Worm (Caenorhabditis elegans): ENCODE results near the gene C01G12.16.

The C01G12.16 gene

DNA sequence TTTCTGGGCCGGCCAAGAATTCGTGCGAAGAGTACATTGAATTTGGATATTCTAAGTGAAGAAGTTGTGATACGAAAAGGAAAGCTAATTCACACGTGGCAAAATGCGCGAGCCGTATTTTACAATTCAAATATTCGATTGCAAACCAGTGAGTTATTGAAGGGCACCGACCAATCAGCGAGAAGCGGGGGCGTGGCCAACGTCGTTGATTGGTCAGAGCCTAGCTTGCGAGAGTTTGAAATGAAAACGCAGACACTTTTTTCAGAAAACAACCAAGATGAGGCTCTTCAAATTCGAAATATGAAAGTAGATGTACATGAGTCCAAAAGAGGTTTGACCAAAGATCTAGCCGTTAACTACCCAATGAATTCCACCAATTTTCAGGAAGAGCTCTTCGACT, 49.6 kb downstream of the C01G12.16 start:
- no peak for TF ChIP-seq unc-3 (GFP tag; conservative IDR thresholded peaks at IDR 0.05)
- no peak for TF ChIP-seq unc-3 (tag; optimal IDR thresholded peaks at IDR 0.05)
- TF ChIP-seq nfya-1 (tag; optimal IDR thresholded peaks at IDR 0.05) = peak; percentile 97
